Worm (Caenorhabditis elegans) whole organism, L1 larva: Measurements from ENCODE around the gene camt-1.

Experiments
- C34B4.2 ChIP-seq: sonication (generic microtip); optimal IDR thresholded peaks from 2 replicates; lab custom pipeline; 2017; ENCODE audit warnings: mild to moderate bottlenecking, missing genetic modification characterization, missing compliant biosample characterization
- blmp-1 ChIP-seq: fragments of 150-350 bp; optimal IDR thresholded peaks from 2 replicates; lab custom pipeline; 2014; ENCODE audit warnings: missing biosample characterization, missing genetic modification characterization
- dpl-1 ChIP-seq, 3 experiments: fragments of 150-350 bp in 2 of 3; sonication (generic microtip) in 1 of 3; optimal IDR thresholded peaks; 2 replicates each; lab custom pipeline; 2014 to 2017; ENCODE audit warnings: missing biosample characterization in 3 of 3, missing genetic modification characterization in 3 of 3, missing genetic modification reagents in 3 of 3
- fos-1 ChIP-seq: fragments of 150-350 bp; optimal IDR thresholded peaks from 2 replicates; lab custom pipeline; 2014; ENCODE audit warnings: missing biosample characterization, missing genetic modification characterization
- lin-15B ChIP-seq: fragments of 150-350 bp; sonication (generic microtip); optimal IDR thresholded peaks from 3 replicates; lab custom pipeline; 2014; ENCODE audit warnings: missing biosample characterization, missing genetic modification characterization
- mep-1 ChIP-seq: fragments of 150-350 bp; optimal IDR thresholded peaks from 2 replicates; lab custom pipeline; 2014; ENCODE audit warnings: missing biosample characterization, missing genetic modification characterization
- nhr-28 ChIP-seq: fragments of 150-350 bp; optimal IDR thresholded peaks from 2 replicates; lab custom pipeline; 2014; ENCODE audit warnings: missing biosample characterization, missing genetic modification characterization
- snpc-4 ChIP-seq: fragments of 150-350 bp; optimal IDR thresholded peaks from 2 replicates; lab custom pipeline; 2014; ENCODE audit warnings: missing biosample characterization, missing genetic modification characterization

ce11 chrII:4468897-4469459, 36.0 kb downstream of the camt-1 start:
- TF ChIP-seq nhr-28 (tag; lab: Kevin White, UChicago) (no peak), snpc-4 (tag; lab: Kevin White, UChicago) (no peak), mep-1 (tag; lab: Kevin White, UChicago) (no peak), lin-15B (no peak), C34B4.2 (tag; lab: Kevin White, UChicago) (no peak), dpl-1 (GFP tag; optimal IDR thresholded peaks at IDR 0.05; lab: Kevin White, UChicago) (no peak), blmp-1 (no peak), fos-1 (tag; lab: Kevin White, UChicago) (no peak)
